Worm (Caenorhabditis elegans) whole organism, L4/young adult: ENCODE measurements around the gene sca-1.

ENCODE experiments used
- W03F9.2 ChIP-seq: fragments of 150-350 bp; optimal IDR thresholded peaks from 2 replicates; lab custom pipeline; 2014; ENCODE audit warnings: missing biosample characterization, missing genetic modification characterization
- dao-5 ChIP-seq: sonication (generic microtip); optimal IDR thresholded peaks from 2 replicates; lab custom pipeline; 2016; ENCODE audit warnings: missing genotype, missing genetic modification characterization, moderate library complexity, missing compliant biosample characterization
- him-1 ChIP-seq: sonication (generic microtip); optimal IDR thresholded peaks from 2 replicates; lab custom pipeline; 2016; ENCODE audit warnings: missing genotype, missing genetic modification reagents, missing genetic modification characterization, missing compliant biosample characterization

- TF ChIP-seq him-1 = no peak
- no peak for TF ChIP-seq W03F9.2 (tag; lab: Kevin White, UChicago)
- no peak for TF ChIP-seq dao-5 (tag; lab: Kevin White, UChicago)
Observed at ce11 chrIII:10855398-10855880, 38.8 kb upstream of the sca-1 start, which contains the start of gene Y39A1C.1.
